Worm (Caenorhabditis elegans) whole organism, young adult: ENCODE results near the gene ZK666.4.

Source experiments
- T07F8.4 ChIP-seq: sonication (generic microtip); optimal IDR thresholded peaks from 2 replicates; lab custom pipeline; 2016; ENCODE audit warnings: mild to moderate bottlenecking, missing genetic modification characterization, moderate library complexity, missing compliant biosample characterization
- efl-1 ChIP-seq: fragments of 150-350 bp; optimal IDR thresholded peaks from 2 replicates; lab custom pipeline; 2014; ENCODE audit warnings: missing biosample characterization, missing genetic modification reagents, missing genetic modification characterization
- hmg-1.2 ChIP-seq: fragments of 200-800 bp; sonication (Bioruptor generic); IDR thresholded peaks from 2 replicates; pipeline ENCODE4 v1.3.6; 2022; ENCODE audit warnings: missing genetic modification reagents, missing genetic modification characterization, missing compliant biosample characterization
- nfya-1 ChIP-seq: sonication (generic microtip); optimal IDR thresholded peaks from 2 replicates; lab custom pipeline; 2017; ENCODE audit warnings: antibody characterized with exemption, missing compliant biosample characterization, missing genetic modification characterization, borderline replicate concordance; ENCODE audit not compliant: insufficient read depth
- nfyb-1 ChIP-seq: fragments of 200-800 bp; sonication (Bioruptor generic); IDR thresholded peaks from 2 replicates; pipeline ENCODE4 v1.3.6; 2022; ENCODE audit warnings: missing genetic modification reagents, missing genetic modification characterization, missing compliant biosample characterization

ce11 chrII:10446300-10446699 is 30.8 kb upstream of the ZK666.4 start:
- TF ChIP-seq efl-1 (GFP tag; lab: Kevin White, UChicago) (no peak), hmg-1.2 (GFP tag; lab: Robert Waterston, UW) (peak; percentile 15; the same call in 1 of the 2 replicates), nfya-1 (tag; lab: Kevin White, UChicago) (no peak), T07F8.4 (tag; lab: Kevin White, UChicago) (no peak), nfyb-1 (GFP tag; lab: Robert Waterston, UW) (no peak)
